Worm (Caenorhabditis elegans): Measurements from ENCODE around the gene F09B12.7.

DNA sequence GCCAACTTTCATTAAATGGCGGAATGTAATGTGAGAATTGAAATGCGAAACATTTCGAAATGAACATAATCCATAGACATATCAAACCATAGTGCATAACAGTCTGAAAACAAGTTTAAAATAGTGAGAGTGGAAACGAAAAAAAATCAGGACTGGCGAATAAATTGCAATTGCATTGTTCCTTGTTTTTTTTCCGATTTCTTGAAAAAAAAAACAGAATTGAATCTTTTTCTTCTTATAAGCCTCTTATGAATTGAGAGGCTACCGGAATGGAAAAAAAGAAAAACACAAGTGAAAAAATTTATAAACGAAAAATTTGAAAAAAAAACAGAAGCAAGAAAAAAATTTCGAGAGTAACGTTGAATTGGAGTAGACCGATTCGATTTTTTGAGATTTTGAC is 21.6 kb upstream of the F09B12.7 start, which contains the start of gene R07D5.2:
- TF ChIP-seq nhr-237 (tag; optimal IDR thresholded peaks at IDR 0.05), result no peak
- TF ChIP-seq lin-39 (tag; optimal IDR thresholded peaks at IDR 0.05), result no peak
- no peak for TF ChIP-seq egl-27 (tag; optimal IDR thresholded peaks at IDR 0.05)
- no peak for TF ChIP-seq ztf-11 (tag; optimal IDR thresholded peaks at IDR 0.05)
- no peak for TF ChIP-seq jun-1 (tag; optimal IDR thresholded peaks at IDR 0.05)
- no peak for TF ChIP-seq nhr-28 (tag; optimal IDR thresholded peaks at IDR 0.05)
- TF ChIP-seq nhr-67 (tag; optimal IDR thresholded peaks at IDR 0.05), result no peak
- no peak for TF ChIP-seq unc-62 (GFP tag; optimal IDR thresholded peaks at IDR 0.05)
- TF ChIP-seq tbx-2 (tag; optimal IDR thresholded peaks at IDR 0.05), result no peak

All from whole organism, L3 larva.